Fruit fly (Drosophila melanogaster): ENCODE results near the gene CG13856.

Gene CG13856

dm6 chr3R:22421618-22422017 is 19.2 kb downstream of the CG13856 start (continued):
- TF ChIP-seq da (GFP tag; optimal IDR thresholded peaks at IDR 0.05) = no peak
- no peak for TF ChIP-seq Lpt (GFP tag; optimal IDR thresholded peaks at IDR 0.05)
- TF ChIP-seq CG2678 (tag; optimal IDR thresholded peaks at IDR 0.05) = peak; percentile 73
- TF ChIP-seq corto (GFP tag; optimal IDR thresholded peaks at IDR 0.05) = peak; percentile 45
- no peak for TF ChIP-seq slp2 (GFP tag; optimal IDR thresholded peaks at IDR 0.05)
- peak; percentile 81 for TF ChIP-seq CG2120 (GFP tag; optimal IDR thresholded peaks at IDR 0.05)
- no peak for TF ChIP-seq CG18011 (GFP tag; optimal IDR thresholded peaks at IDR 0.05)
- TF ChIP-seq CG9797 (GFP tag; optimal IDR thresholded peaks at IDR 0.05) = no peak
- no peak for TF ChIP-seq Hr39 (optimal IDR thresholded peaks at IDR 0.05)
- no peak for TF ChIP-seq sim (GFP tag; IDR thresholded peaks at IDR 0.05)
- peak; percentile 62 for TF ChIP-seq ind (GFP tag; optimal IDR thresholded peaks at IDR 0.05)
- no peak for TF ChIP-seq CG7963 (GFP tag; IDR thresholded peaks at IDR 0.05; ENCODE audit: partially characterized antibody)
- TF ChIP-seq phol (tag; optimal IDR thresholded peaks at IDR 0.05) = peak; percentile 26
- no peak for TF ChIP-seq disco-r (GFP tag; optimal IDR thresholded peaks at IDR 0.05)
- TF ChIP-seq HmgD (GFP tag; optimal IDR thresholded peaks at IDR 0.05) = no peak
- TF ChIP-seq CG7839 (tag; optimal IDR thresholded peaks at IDR 0.05) = no peak
- TF ChIP-seq CG7786 (GFP tag; optimal IDR thresholded peaks at IDR 0.05) = peak; percentile 52
- 0 out of 2 replicates have a peak, but pooled peaks have one; percentile 28 for TF ChIP-seq Nf-YA (GFP tag; IDR thresholded peaks at IDR 0.05)
- peak; percentile 33 for TF ChIP-seq CG10209 (GFP tag; optimal IDR thresholded peaks at IDR 0.05)
- TF ChIP-seq CG15073 (GFP tag; optimal IDR thresholded peaks at IDR 0.05) = no peak
- TF ChIP-seq abd-A (tag; optimal IDR thresholded peaks at IDR 0.05) = no peak
- peak; percentile 41 for TF ChIP-seq CG17829 (tag; optimal IDR thresholded peaks at IDR 0.05)
- TF ChIP-seq CG14014 (GFP tag; IDR thresholded peaks at IDR 0.05) = peak; percentile 83
- peak; percentile 62 for TF ChIP-seq Meics (GFP tag; optimal IDR thresholded peaks at IDR 0.05)
- no peak for TF ChIP-seq Deaf1 (tag; optimal IDR thresholded peaks at IDR 0.05)
- no peak for TF ChIP-seq CG10147 (GFP tag; optimal IDR thresholded peaks at IDR 0.05)
- peak; percentile 64 for TF ChIP-seq onecut (GFP tag; IDR thresholded peaks at IDR 0.05)
- TF ChIP-seq CG13296 (GFP tag; optimal IDR thresholded peaks at IDR 0.05) = peak; percentile 63
- peak; percentile 84 for TF ChIP-seq lmd (GFP tag; IDR thresholded peaks at IDR 0.05)
- no peak for TF ChIP-seq CG42726 (GFP tag; IDR thresholded peaks at IDR 0.05; ENCODE audit: partially characterized antibody)
- peak; percentile 43 for TF ChIP-seq CG13775 (GFP tag; optimal IDR thresholded peaks at IDR 0.05)
- TF ChIP-seq mam (GFP tag; optimal IDR thresholded peaks at IDR 0.05) = peak; percentile 74
- TF ChIP-seq Mad (GFP tag; optimal IDR thresholded peaks at IDR 0.05) = no peak
- peak; percentile 27 for TF ChIP-seq Atf-2 (GFP tag; optimal IDR thresholded peaks at IDR 0.05)
- peak; percentile 24 for TF ChIP-seq twi (tag; optimal IDR thresholded peaks at IDR 0.05)
- peak; percentile 56 for TF ChIP-seq az2 (GFP tag; optimal IDR thresholded peaks at IDR 0.05)
- no peak for TF ChIP-seq CG4282 (GFP tag; optimal IDR thresholded peaks at IDR 0.05)
- TF ChIP-seq CG2116 (GFP tag; optimal IDR thresholded peaks at IDR 0.05) = no peak
- peak; percentile 51 for TF ChIP-seq tap (tag; optimal IDR thresholded peaks at IDR 0.05)
- no peak for TF ChIP-seq psq (GFP tag; optimal IDR thresholded peaks at IDR 0.05)
- peak; percentile 43; the same call in 1 of the 2 replicates for TF ChIP-seq CG11696 (GFP tag; IDR thresholded peaks at IDR 0.05)
- TF ChIP-seq CG8924 (tag; optimal IDR thresholded peaks at IDR 0.05) = no peak
- no peak for TF ChIP-seq jigr1 (GFP tag; IDR thresholded peaks at IDR 0.05)
- no peak for TF ChIP-seq NC2α (GFP tag; optimal IDR thresholded peaks at IDR 0.05)
- TF ChIP-seq CG9876 (GFP tag; optimal IDR thresholded peaks at IDR 0.05) = no peak
- TF ChIP-seq Taf1 (GFP tag; IDR thresholded peaks at IDR 0.05) = peak; percentile 60; the same call in 1 of the 2 replicates
- TF ChIP-seq luna (GFP tag; optimal IDR thresholded peaks at IDR 0.05) = peak; percentile 37
- TF ChIP-seq CG2712 (tag; optimal IDR thresholded peaks at IDR 0.05) = peak; percentile 69
- no peak for TF ChIP-seq CG7745 (tag; optimal IDR thresholded peaks at IDR 0.05)
- no peak for TF ChIP-seq Jarid2 (GFP tag; optimal IDR thresholded peaks at IDR 0.05)
- no peak for TF ChIP-seq h (optimal IDR thresholded peaks at IDR 0.05)
- TF ChIP-seq dpn (GFP tag; optimal IDR thresholded peaks at IDR 0.05) = peak; percentile 65 to 81
- no peak for TF ChIP-seq CG6765 (GFP tag; optimal IDR thresholded peaks at IDR 0.05)
